Worm (Caenorhabditis elegans): ENCODE results near the gene ttr-24.

- TF ChIP-seq ztf-4 (tag; optimal IDR thresholded peaks at IDR 0.05) (no peak), nhr-25 (tag; optimal IDR thresholded peaks at IDR 0.05) (no peak), nhr-28 (tag; optimal IDR thresholded peaks at IDR 0.05) (no peak), nhr-237 (tag; optimal IDR thresholded peaks at IDR 0.05) (no peak), tbx-2 (tag; optimal IDR thresholded peaks at IDR 0.05) (no peak)
These were observed 23.2 kb upstream of the ttr-24 start, which contains the start of gene Y51A2D.13 for ce11 chrV:18579684-18580083.
